Worm (Caenorhabditis elegans): ENCODE data around the gene C18A11.4.

- TF ChIP-seq elt-2 (tag; optimal IDR thresholded peaks at IDR 0.05) (no peak), ceh-18 (tag; optimal IDR thresholded peaks at IDR 0.05) (no peak), nfya-1 (tag; optimal IDR thresholded peaks at IDR 0.05) (no peak), hlh-13 (GFP tag; optimal IDR thresholded peaks at IDR 0.05) (no peak)
Observed at ce11 chrX:8005967-8006366, 39.4 kb upstream of the C18A11.4 start.
